Fruit fly (Drosophila melanogaster) whole organism, embryonic: Measurements from ENCODE around the gene meigo.

Source experiments
- B-H2 ChIP-seq: fragments of 200-800 bp; sonication (Bioruptor generic); optimal IDR thresholded peaks from 2 replicates; lab custom pipeline; 2018; ENCODE audit warnings: missing biosample characterization, mild to moderate bottlenecking, missing genetic modification characterization
- CG1024 ChIP-seq: fragments of 200-800 bp; sonication (Bioruptor generic); IDR thresholded peaks from 2 replicates; pipeline ENCODE4 v1.3.6; 2022; ENCODE audit warnings: missing biosample characterization, missing genetic modification characterization
- CG10321 ChIP-seq: fragments of 200-800 bp; sonication (Bioruptor generic); IDR thresholded peaks from 2 replicates; pipeline ENCODE4 v1.3.6; 2022; ENCODE audit warnings: missing biosample characterization, missing genetic modification characterization
- CG10654 ChIP-seq: fragments of 200-800 bp; sonication (Bioruptor generic); optimal IDR thresholded peaks from 2 replicates; lab custom pipeline; 2016; ENCODE audit warnings: missing biosample characterization, missing genetic modification characterization
- CG11696 ChIP-seq: fragments of 200-800 bp; sonication (Bioruptor generic); IDR thresholded peaks from 2 replicates; pipeline ENCODE4 v1.3.6; 2022; ENCODE audit warnings: missing biosample characterization, missing genetic modification characterization
- CG12155 ChIP-seq: fragments of 200-800 bp; sonication (Bioruptor generic); optimal IDR thresholded peaks from 3 replicates; lab custom pipeline; 2016; ENCODE audit warnings: missing biosample characterization, missing genetic modification characterization
- CG13424 ChIP-seq: fragments of 200-800 bp; sonication (Bioruptor generic); optimal IDR thresholded peaks from 2 replicates; lab custom pipeline; 2019; ENCODE audit warnings: missing biosample characterization, mild to moderate bottlenecking, missing genetic modification characterization, moderate library complexity
- CG14014 ChIP-seq: fragments of 200-800 bp; sonication (Bioruptor generic); IDR thresholded peaks from 2 replicates; pipeline ENCODE4 v1.3.6; 2022; ENCODE audit warnings: missing biosample characterization, missing genetic modification characterization
- CG14860 ChIP-seq: fragments of 200-800 bp; sonication (Bioruptor generic); IDR thresholded peaks from 3 replicates; pipeline ENCODE4 v1.3.6; 2022; ENCODE audit warnings: missing biosample characterization, missing genetic modification characterization; ENCODE audit not compliant: partially characterized antibody
- CG1603 ChIP-seq: fragments of 200-800 bp; sonication (Bioruptor generic); optimal IDR thresholded peaks from 2 replicates; lab custom pipeline; 2019; ENCODE audit warnings: missing biosample characterization, mild to moderate bottlenecking, missing genetic modification characterization, moderate library complexity
- CG1647 ChIP-seq: fragments of 200-800 bp; sonication (Bioruptor generic); optimal IDR thresholded peaks from 3 replicates; lab custom pipeline; 2016; ENCODE audit warnings: missing biosample characterization, missing genetic modification characterization
- CG1792 ChIP-seq: fragments of 200-800 bp; sonication (Bioruptor generic); optimal IDR thresholded peaks from 2 replicates; lab custom pipeline; 2016; ENCODE audit warnings: missing biosample characterization, missing genetic modification characterization
- CG18476 ChIP-seq: fragments of 200-800 bp; sonication (Bioruptor generic); optimal IDR thresholded peaks from 2 replicates; lab custom pipeline; 2016; ENCODE audit warnings: missing biosample characterization, mild to moderate bottlenecking, missing genetic modification characterization
- CG32532 ChIP-seq: fragments of 200-800 bp; sonication (Bioruptor generic); IDR thresholded peaks from 2 replicates; pipeline ENCODE4 v1.3.6; 2022; ENCODE audit warnings: missing biosample characterization, missing genetic modification characterization
- CG6272 ChIP-seq: fragments of 200-800 bp; sonication (Bioruptor generic); IDR thresholded peaks from 2 replicates; pipeline ENCODE4 v1.3.6; 2022; ENCODE audit warnings: missing biosample characterization, missing genetic modification characterization
- CG6683 ChIP-seq: fragments of 200-800 bp; sonication (Bioruptor generic); optimal IDR thresholded peaks from 2 replicates; lab custom pipeline; 2017; ENCODE audit warnings: missing biosample characterization, mild to moderate bottlenecking, missing genetic modification characterization, missing genetic modification reagents
- CG6791 ChIP-seq: fragments of 200-800 bp; sonication (Bioruptor generic); IDR thresholded peaks from 3 replicates; pipeline ENCODE4 v1.3.6; 2022; ENCODE audit warnings: missing biosample characterization, missing genetic modification characterization; ENCODE audit not compliant: partially characterized antibody
- CG9876 ChIP-seq: fragments of 200-800 bp; sonication (Bioruptor generic); optimal IDR thresholded peaks from 2 replicates; lab custom pipeline; 2016; ENCODE audit warnings: missing biosample characterization, missing genetic modification characterization
- CoRest ChIP-seq: fragments of 200-800 bp; sonication (Bioruptor generic); optimal IDR thresholded peaks from 3 replicates; lab custom pipeline; 2018; ENCODE audit warnings: missing biosample characterization, mild to moderate bottlenecking, missing genetic modification characterization, moderate library complexity
- D19B ChIP-seq: fragments of 200-800 bp; sonication (Bioruptor generic); optimal IDR thresholded peaks from 2 replicates; lab custom pipeline; 2017; ENCODE audit warnings: missing biosample characterization, mild to moderate bottlenecking, missing genetic modification characterization
- Dp ChIP-seq: fragments of 200-800 bp; sonication (Bioruptor generic); optimal IDR thresholded peaks from 2 replicates; lab custom pipeline; 2018; ENCODE audit warnings: missing biosample characterization, mild to moderate bottlenecking, missing genetic modification characterization, moderate library complexity
- Max ChIP-seq: fragments of 200-800 bp; sonication (Bioruptor generic); optimal IDR thresholded peaks from 2 replicates; lab custom pipeline; 2016; ENCODE audit warnings: missing biosample characterization, mild to moderate bottlenecking, missing genetic modification characterization
- Med ChIP-seq: fragments of 200-800 bp; sonication (Bioruptor generic); peaks from one replicate; lab custom pipeline; 2016; ENCODE audit warnings: missing biosample characterization, missing genetic modification characterization, mild to moderate bottlenecking, inconsistent platforms, moderate library complexity
- Neu2 ChIP-seq: fragments of 200-800 bp; sonication (Bioruptor generic); optimal IDR thresholded peaks from 3 replicates; lab custom pipeline; 2016; ENCODE audit warnings: missing biosample characterization, missing genetic modification characterization, borderline replicate concordance
- Rfx ChIP-seq: fragments of 200-800 bp; sonication (Bioruptor generic); IDR thresholded peaks from 2 replicates; pipeline ENCODE4 v1.3.6; 2022; ENCODE audit warnings: missing biosample characterization, missing genetic modification characterization
- Six4 ChIP-seq: fragments of 200-800 bp; sonication (Bioruptor generic); optimal IDR thresholded peaks from 2 replicates; lab custom pipeline; 2016; ENCODE audit warnings: missing biosample characterization, missing genetic modification characterization
- Sox102F ChIP-seq: fragments of 200-800 bp; sonication (Bioruptor generic); optimal IDR thresholded peaks from 2 replicates; lab custom pipeline; 2018; ENCODE audit warnings: missing biosample characterization, mild to moderate bottlenecking, missing genetic modification characterization, moderate library complexity
- Trl ChIP-seq, 3 experiments: fragments of >200 bp in 2 of 3; fragments of 200-800 bp in 1 of 3; sonication (Bioruptor generic) in 1 of 3; optimal IDR thresholded peaks; 2 replicates in 1 of 3; 3 replicates in 2 of 3; lab custom pipeline; 2016 to 2017; ENCODE audit warnings: missing biosample characterization in 1 of 3, missing genetic modification characterization in 1 of 3
- Xrp1 ChIP-seq: fragments of 200-800 bp; sonication (Bioruptor generic); IDR thresholded peaks from 2 replicates; pipeline ENCODE4 v1.3.6; 2022; ENCODE audit warnings: missing biosample characterization, missing genetic modification characterization
- ci ChIP-seq: fragments of 200-800 bp; sonication (Bioruptor generic); IDR thresholded peaks from 3 replicates; pipeline ENCODE4 v1.3.6; 2022; ENCODE audit warnings: missing biosample characterization, missing genetic modification characterization
- croc ChIP-seq: fragments of 200-800 bp; sonication (Bioruptor generic); conservative IDR thresholded peaks from 3 replicates; pipeline ENCODE4 v1.3.6; 2022; ENCODE audit warnings: missing biosample characterization, missing genetic modification characterization
- gem ChIP-seq: fragments of 200-800 bp; sonication (Bioruptor generic); optimal IDR thresholded peaks from 2 replicates; lab custom pipeline; 2019; ENCODE audit warnings: missing biosample characterization, mild to moderate bottlenecking, missing genetic modification characterization, moderate library complexity
- inv ChIP-seq: fragments of 200-800 bp; sonication (Bioruptor generic); IDR thresholded peaks from 2 replicates; pipeline ENCODE4 v1.3.6; 2022; ENCODE audit warnings: missing biosample characterization, missing genetic modification characterization; ENCODE audit not compliant: partially characterized antibody
- knrl ChIP-seq: fragments of 200-800 bp; sonication (Bioruptor generic); IDR thresholded peaks from 3 replicates; pipeline ENCODE4 v1.3.6; 2022; ENCODE audit warnings: missing biosample characterization, missing genetic modification characterization; ENCODE audit not compliant: partially characterized antibody
- lola ChIP-seq, 3 experiments: fragments of >200 bp in 2 of 3; fragments of 200-800 bp in 1 of 3; sonication (Bioruptor generic) in 1 of 3; optimal IDR thresholded peaks; 2 replicates each; lab custom pipeline; 2017 to 2019; ENCODE audit warnings: missing biosample characterization in 3 of 3, missing genetic modification characterization in 3 of 3, mild to moderate bottlenecking in 1 of 3, moderate library complexity in 1 of 3
- mam ChIP-seq: fragments of 200-800 bp; sonication (Bioruptor generic); optimal IDR thresholded peaks from 3 replicates; lab custom pipeline; 2016; ENCODE audit warnings: missing biosample characterization, missing genetic modification characterization
- nerfin-1 ChIP-seq: fragments of 200-800 bp; sonication (Bioruptor generic); optimal IDR thresholded peaks from 3 replicates; lab custom pipeline; 2019; ENCODE audit warnings: missing biosample characterization, mild to moderate bottlenecking, missing genetic modification characterization, moderate library complexity
- pb ChIP-seq: fragments of 200-800 bp; sonication (Bioruptor generic); optimal IDR thresholded peaks from 3 replicates; lab custom pipeline; 2016; ENCODE audit warnings: missing biosample characterization, missing genetic modification characterization
- pho ChIP-seq: fragments of 200-800 bp; sonication (Bioruptor generic); optimal IDR thresholded peaks from 2 replicates; lab custom pipeline; 2016; ENCODE audit warnings: missing biosample characterization, missing genetic modification characterization
- phol ChIP-seq: fragments of 200-800 bp; sonication (Bioruptor generic); optimal IDR thresholded peaks from 3 replicates; lab custom pipeline; 2018; ENCODE audit warnings: missing biosample characterization, mild to moderate bottlenecking, missing genetic modification characterization, moderate library complexity
- pros ChIP-seq: fragments of 200-800 bp; sonication (Bioruptor generic); optimal IDR thresholded peaks from 3 replicates; lab custom pipeline; 2019; ENCODE audit warnings: missing biosample characterization, mild to moderate bottlenecking, missing genetic modification characterization, moderate library complexity
- sim ChIP-seq: fragments of 200-800 bp; sonication (Bioruptor generic); IDR thresholded peaks from 2 replicates; pipeline ENCODE4 v1.3.6; 2022; ENCODE audit warnings: missing biosample characterization, missing genetic modification characterization
- slp2 ChIP-seq: fragments of 200-800 bp; sonication (Bioruptor generic); optimal IDR thresholded peaks from 2 replicates; lab custom pipeline; 2016; ENCODE audit warnings: missing biosample characterization, missing genetic modification characterization
- tll ChIP-seq, 2 experiments: fragments of 200-800 bp in 1 of 2; fragments of >200 bp in 1 of 2; sonication (Bioruptor generic) in 1 of 2; optimal IDR thresholded peaks; 2 replicates each; lab custom pipeline; 2017 to 2019; ENCODE audit warnings: missing biosample characterization in 2 of 2, missing genetic modification characterization in 2 of 2, mild to moderate bottlenecking in 1 of 2, moderate library complexity in 1 of 2
- vvl ChIP-seq: fragments of 200-800 bp; sonication (Bioruptor generic); IDR thresholded peaks from 2 replicates; pipeline ENCODE4 v1.3.6; 2022; ENCODE audit warnings: missing biosample characterization, missing genetic modification characterization
- zen2 ChIP-seq: fragments of 200-800 bp; sonication (Bioruptor generic); IDR thresholded peaks from 3 replicates; pipeline ENCODE4 v1.3.6; 2022; ENCODE audit warnings: missing biosample characterization, missing genetic modification characterization; ENCODE audit not compliant: partially characterized antibody
- zfh2 ChIP-seq: fragments of 200-800 bp; sonication (Bioruptor generic); optimal IDR thresholded peaks from 2 replicates; lab custom pipeline; 2016; ENCODE audit warnings: missing biosample characterization, missing genetic modification characterization

meigo gene

DNA sequence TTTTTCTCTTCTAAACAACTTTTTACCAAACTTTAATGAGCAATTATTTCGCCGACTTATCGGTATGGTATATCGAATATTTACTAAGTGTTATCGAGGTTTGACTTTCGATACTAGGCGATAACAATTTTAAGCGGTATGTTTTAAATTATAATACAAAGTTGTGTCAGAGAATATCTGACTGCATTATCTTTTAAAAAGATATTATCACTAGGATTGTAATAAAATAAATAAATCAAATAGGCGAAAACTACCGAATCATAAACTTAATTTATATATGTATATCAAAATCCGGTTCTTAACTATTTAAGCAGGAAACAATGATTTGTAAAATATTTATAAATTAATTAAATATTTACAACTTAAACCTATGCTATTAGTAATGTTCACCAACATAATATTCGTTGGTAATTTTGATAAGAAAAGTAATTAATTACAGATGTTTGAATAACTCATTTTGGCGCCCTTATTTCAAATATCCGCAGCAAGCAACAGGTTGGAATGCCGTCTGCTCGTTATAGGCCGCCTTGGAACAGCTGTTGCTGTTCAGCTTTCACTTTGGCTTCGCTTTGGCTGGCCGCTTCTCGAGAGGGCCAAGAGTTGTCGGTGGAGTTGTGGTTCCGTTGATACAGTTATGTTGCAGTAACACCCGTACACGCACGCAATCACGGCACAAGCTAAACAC is 30.0 kb upstream of the meigo start, which contains the start of the genes Sec15 and rtet (continued):
- peak; percentile 64 for TF ChIP-seq CG6272 (GFP tag; lab: Robert Waterston, UW)
- peak; percentile 73; the same call in 2 of the 3 replicates for TF ChIP-seq knrl (GFP tag; lab: Robert Waterston, UW)
- peak; percentile 75 for TF ChIP-seq ci (GFP tag; lab: Robert Waterston, UW)
- TF ChIP-seq Trl (optimal IDR thresholded peaks at IDR 0.05; lab: Kevin White, UChicago) = no peak
- no peak for TF ChIP-seq Trl (GFP tag; optimal IDR thresholded peaks at IDR 0.05; lab: Kevin White, UChicago)
- TF ChIP-seq CG6791 (GFP tag; lab: Robert Waterston, UW) = peak; percentile 48; the same call in 1 of the 3 replicates
- TF ChIP-seq tll (GFP tag; optimal IDR thresholded peaks at IDR 0.05; lab: Kevin White, UChicago) = no peak
- no peak for TF ChIP-seq CG1647 (GFP tag; lab: Kevin White, UChicago)
- TF ChIP-seq slp2 (GFP tag; lab: Kevin White, UChicago) = peak; percentile 25
- peak; percentile 53; the same call in 1 of the 3 replicates for TF ChIP-seq zen2 (GFP tag; lab: Robert Waterston, UW)
- TF ChIP-seq D19B (GFP tag; lab: Kevin White, UChicago) = no peak
- TF ChIP-seq B-H2 (GFP tag; lab: Kevin White, UChicago) = peak; percentile 62
- peak; percentile 21 for TF ChIP-seq CG9876 (GFP tag; lab: Kevin White, UChicago)
- TF ChIP-seq CG10321 (GFP tag; lab: Robert Waterston, UW) = no peak
- TF ChIP-seq CG1603 (tag; lab: Kevin White, UChicago) = peak; percentile 72
- TF ChIP-seq Sox102F (GFP tag; lab: Kevin White, UChicago) = peak; percentile 78
- TF ChIP-seq phol (tag; lab: Kevin White, UChicago) = peak; percentile 91
- TF ChIP-seq CG14860 (GFP tag; lab: Robert Waterston, UW) = peak; percentile 43; the same call in 2 of the 3 replicates
- peak; percentile 28; the same call in 1 of the 3 replicates for TF ChIP-seq croc
- peak; percentile 80 for TF ChIP-seq Dp
- peak; percentile 48 for TF ChIP-seq inv (GFP tag; lab: Robert Waterston, UW)
- peak; percentile 12 for TF ChIP-seq Six4 (GFP tag; lab: Kevin White, UChicago)
- TF ChIP-seq CG18476 (GFP tag; lab: Kevin White, UChicago) = peak; percentile 64
- peak; percentile 55 for TF ChIP-seq CG12155 (GFP tag; lab: Kevin White, UChicago)
- peak; percentile 80 for TF ChIP-seq gem
- TF ChIP-seq pb (GFP tag; lab: Kevin White, UChicago) = no peak
- TF ChIP-seq Max (GFP tag; lab: Kevin White, UChicago) = peak; percentile 52
- TF ChIP-seq vvl (GFP tag; lab: Robert Waterston, UW) = peak; percentile 76
- peak; percentile 48; the same call in 1 of the 2 replicates for TF ChIP-seq CG1024 (GFP tag; lab: Robert Waterston, UW)
- peak; percentile 91 for TF ChIP-seq CG13424 (tag; lab: Kevin White, UChicago)
- peak; percentile 73 for TF ChIP-seq nerfin-1 (tag; lab: Kevin White, UChicago)
- no peak for TF ChIP-seq mam (GFP tag; lab: Kevin White, UChicago)
- TF ChIP-seq lola (GFP tag; optimal IDR thresholded peaks at IDR 0.05; lab: Kevin White, UChicago) = peak in 1 of 3 experiments; percentile 78
- peak; percentile 91 for TF ChIP-seq CG1792 (GFP tag; lab: Kevin White, UChicago)
- peak; percentile 67; the same call in 1 of the 2 replicates for TF ChIP-seq CG32532 (GFP tag; lab: Robert Waterston, UW)
- peak; percentile 42 for TF ChIP-seq pho
- no peak for TF ChIP-seq CG11696 (GFP tag; lab: Robert Waterston, UW)
- TF ChIP-seq CG10654 (GFP tag; lab: Kevin White, UChicago) = peak; percentile 40
- TF ChIP-seq Med (GFP tag; lab: Kevin White, UChicago) = peak; percentile 84
- TF ChIP-seq zfh2 (GFP tag; lab: Kevin White, UChicago) = peak; percentile 1
- TF ChIP-seq pros (GFP tag; lab: Kevin White, UChicago) = no peak
- TF ChIP-seq Xrp1 = peak; percentile 80
- TF ChIP-seq CoRest = peak; percentile 71
- no peak for TF ChIP-seq Neu2 (GFP tag; lab: Kevin White, UChicago)
- peak; percentile 42; the same call in 1 of the 2 replicates for TF ChIP-seq CG14014 (GFP tag; lab: Robert Waterston, UW)
- TF ChIP-seq CG6683 (GFP tag; lab: Kevin White, UChicago) = peak; percentile 2
- TF ChIP-seq sim (GFP tag; lab: Robert Waterston, UW) = no peak
- TF ChIP-seq Rfx (GFP tag; lab: Robert Waterston, UW) = peak; percentile 72
